Worm (Caenorhabditis elegans) whole organism, L4 larva: Measurements from ENCODE around the gene plc-1.

Experiments used
- R02D3.7 ChIP-seq: fragments of 150-350 bp; sonication (generic microtip); optimal IDR thresholded peaks from 3 replicates; lab custom pipeline; 2014; ENCODE audit warnings: missing biosample characterization, missing genetic modification characterization
- ama-1 ChIP-seq: fragments of 150-350 bp; optimal IDR thresholded peaks from 2 replicates; lab custom pipeline; 2014; ENCODE audit warnings: inconsistent platforms, mixed read lengths
- lim-7 ChIP-seq: fragments of 200-800 bp; sonication (Bioruptor generic); IDR thresholded peaks from 2 replicates; pipeline ENCODE4 v1.3.6; 2022; ENCODE audit warnings: missing genetic modification characterization, missing compliant biosample characterization
- lir-3 ChIP-seq: sonication (generic microtip); optimal IDR thresholded peaks from 2 replicates; lab custom pipeline; 2016; ENCODE audit warnings: mild to moderate bottlenecking, missing genetic modification characterization, missing compliant biosample characterization
- lsy-2 ChIP-seq, 2 experiments: fragments of 150-350 bp in 1 of 2; sonication (generic microtip) in 1 of 2; optimal IDR thresholded peaks; 2 replicates each; lab custom pipeline; 2014 to 2017; ENCODE audit warnings: missing biosample characterization in 2 of 2, missing genetic modification characterization in 2 of 2
- mxl-3 ChIP-seq: fragments of 200-800 bp; sonication (Bioruptor generic); optimal IDR thresholded peaks from 2 replicates; lab custom pipeline; 2018; ENCODE audit warnings: mild to moderate bottlenecking, missing genetic modification characterization, missing compliant biosample characterization
- unc-130 ChIP-seq: sonication (generic microtip); optimal IDR thresholded peaks from 2 replicates; lab custom pipeline; 2016; ENCODE audit warnings: missing genetic modification reagents, missing genetic modification characterization, missing compliant biosample characterization
- zip-2 ChIP-seq: fragments of 150-350 bp; optimal IDR thresholded peaks from 2 replicates; lab custom pipeline; 2014; ENCODE audit warnings: missing biosample characterization, missing genetic modification characterization

DNA sequence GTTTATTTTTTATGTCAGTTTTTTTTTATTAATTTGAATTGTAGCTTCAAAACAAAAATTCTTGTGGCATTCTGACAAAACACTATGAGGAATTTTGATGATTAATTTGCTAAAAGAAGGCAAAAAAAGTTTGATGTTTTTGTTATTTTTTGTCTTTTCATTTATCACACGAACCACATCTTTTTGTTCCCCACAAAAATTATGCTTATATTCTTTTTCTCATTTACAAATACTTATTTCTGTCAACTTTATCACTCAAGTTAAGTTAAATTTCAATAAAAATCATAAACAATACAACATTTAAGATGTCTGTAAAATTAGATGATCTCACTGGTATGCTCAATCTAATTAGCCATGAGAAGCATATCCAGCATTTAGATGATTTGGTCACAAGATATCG, 49.8 kb upstream of the plc-1 start, which contains the start of gene F47B10.6:
- no peak for TF ChIP-seq mxl-3
- no peak for TF ChIP-seq lsy-2 (tag; optimal IDR thresholded peaks at IDR 0.05; lab: Kevin White, UChicago)
- no peak for TF ChIP-seq zip-2 (tag; lab: Kevin White, UChicago)
- no peak for TF ChIP-seq lim-7 (GFP tag; lab: Robert Waterston, UW)
- no peak for TF ChIP-seq ama-1
- TF ChIP-seq unc-130 (GFP tag; lab: Kevin White, UChicago) = no peak
- TF ChIP-seq lir-3 (tag; lab: Kevin White, UChicago) = no peak
- TF ChIP-seq R02D3.7 (tag; lab: Kevin White, UChicago) = no peak
